Worm (Caenorhabditis elegans) whole organism, mixed stage, embryonic: ENCODE results near the gene Y26E6A.2.

ENCODE experiments used
- elt-3 ChIP-seq: fragments of 150-350 bp; optimal IDR thresholded peaks from 2 replicates; lab custom pipeline; 2014; ENCODE audit warnings: missing biosample characterization, missing genetic modification characterization
- lin-13 ChIP-seq: fragments of 150-350 bp; optimal IDR thresholded peaks from 2 replicates; lab custom pipeline; 2014; ENCODE audit warnings: missing biosample characterization, missing genetic modification characterization
- nhr-76 ChIP-seq: sonication (generic microtip); optimal IDR thresholded peaks from 2 replicates; lab custom pipeline; 2017; ENCODE audit warnings: missing biosample characterization, missing genetic modification characterization
- ztf-11 ChIP-seq: fragments of 150-350 bp; optimal IDR thresholded peaks from 2 replicates; lab custom pipeline; 2014; ENCODE audit warnings: missing biosample characterization, missing genetic modification characterization

ce11 chrX:13885131-13885530 lies 29.1 kb downstream of the Y26E6A.2 start:
- no peak for TF ChIP-seq ztf-11 (tag; lab: Kevin White, UChicago)
- no peak for TF ChIP-seq lin-13 (tag; lab: Kevin White, UChicago)
- no peak for TF ChIP-seq elt-3 (tag; lab: Kevin White, UChicago)
- no peak for TF ChIP-seq nhr-76 (tag; lab: Kevin White, UChicago)
